Fruit fly (Drosophila melanogaster): ENCODE measurements around the gene Pbp95.

Gene Pbp95

DNA sequence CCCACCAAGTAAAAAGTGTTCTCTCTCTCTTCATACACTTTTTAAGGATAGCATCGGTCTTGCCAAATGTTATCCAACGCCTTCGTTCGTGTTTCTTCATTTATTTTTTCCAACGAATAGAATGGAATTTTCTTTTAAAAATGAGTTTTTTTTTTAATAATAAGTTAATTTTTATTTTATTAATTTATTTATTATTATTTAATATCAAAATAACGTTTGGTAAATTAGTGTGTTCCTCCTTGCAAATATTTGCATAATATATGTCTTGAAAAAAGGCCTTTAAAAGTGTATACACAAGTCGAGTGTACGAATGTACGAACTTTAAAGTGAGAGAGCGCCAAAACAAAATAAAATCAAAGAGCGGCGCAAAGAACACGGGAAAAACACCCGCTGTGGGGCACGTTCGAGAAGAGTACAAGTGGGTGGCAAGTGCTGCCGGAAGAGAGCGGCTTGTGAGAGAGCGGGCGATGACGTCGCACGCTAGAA lies 13.7 kb downstream of the Pbp95 start:
- peak; percentile 71 for TF ChIP-seq CG11617 (GFP tag; optimal IDR thresholded peaks at IDR 0.05)
- peak; percentile 68 for TF ChIP-seq CG7101 (tag; optimal IDR thresholded peaks at IDR 0.05)
- peak; percentile 42 for TF ChIP-seq CG12768 (GFP tag; optimal IDR thresholded peaks at IDR 0.05)
- peak; percentile 13 for TF ChIP-seq bab1 (GFP tag; optimal IDR thresholded peaks at IDR 0.05)
- TF ChIP-seq Clk (GFP tag; optimal IDR thresholded peaks at IDR 0.05) = no peak
- no peak for TF ChIP-seq Mnt (GFP tag; optimal IDR thresholded peaks at IDR 0.05)
- TF ChIP-seq CG14711 (tag; optimal IDR thresholded peaks at IDR 0.05) = no peak
- TF ChIP-seq tj (GFP tag; optimal IDR thresholded peaks at IDR 0.05) = peak; percentile 35
- TF ChIP-seq CG33017 (tag; optimal IDR thresholded peaks at IDR 0.05) = peak; percentile 81
- TF ChIP-seq Crg-1 (GFP tag; optimal IDR thresholded peaks at IDR 0.05) = no peak
- TF ChIP-seq CG7045 (GFP tag; optimal IDR thresholded peaks at IDR 0.05) = peak; percentile 57
- peak; percentile 1 for TF ChIP-seq pad (GFP tag; optimal IDR thresholded peaks at IDR 0.05)

DNA sequence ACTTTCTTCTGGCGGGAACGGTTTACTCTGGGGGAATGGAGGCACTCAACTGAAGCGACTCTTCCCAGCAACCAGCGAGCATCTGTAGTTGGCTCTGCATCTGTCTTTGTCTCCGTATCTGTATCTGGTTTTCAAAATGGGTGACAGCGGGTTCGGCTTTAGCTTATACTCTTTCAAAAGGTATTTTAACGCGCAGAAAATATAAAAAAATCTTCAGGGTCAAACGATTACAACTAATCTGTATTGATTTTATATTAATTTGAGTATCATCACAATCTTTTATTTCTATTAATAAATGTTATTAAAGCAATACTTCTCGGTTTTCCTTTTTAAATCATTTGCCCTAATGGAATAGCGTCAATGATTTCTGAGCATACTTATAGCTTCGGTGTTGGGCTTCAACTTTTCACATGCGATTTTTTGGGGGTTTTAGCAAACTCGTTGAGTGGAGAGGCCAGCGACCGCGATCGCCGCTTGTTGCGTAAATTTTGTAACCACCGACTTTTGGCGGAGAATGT lies 16.0 kb downstream of the Pbp95 start, which contains the start of gene ImpE3:
ImpE3 (minus strand) TSS at position 51 of the 518 bp plus-strand sequence.
- TF ChIP-seq CG14711 (tag; optimal IDR thresholded peaks at IDR 0.05) (no peak), CG12768 (GFP tag; optimal IDR thresholded peaks at IDR 0.05) (no peak), CG7045 (GFP tag; optimal IDR thresholded peaks at IDR 0.05) (no peak), CG11617 (GFP tag; optimal IDR thresholded peaks at IDR 0.05) (no peak), cic (GFP tag; optimal IDR thresholded peaks at IDR 0.05) (no peak), pad (GFP tag; optimal IDR thresholded peaks at IDR 0.05) (no peak), Hr96 (GFP tag; optimal IDR thresholded peaks at IDR 0.05) (no peak), CG33017 (tag; optimal IDR thresholded peaks at IDR 0.05) (no peak), kay (GFP tag; ENCODE audit: borderline replicate concordance) (no peak), Clk (GFP tag; optimal IDR thresholded peaks at IDR 0.05) (no peak), bab1 (GFP tag; optimal IDR thresholded peaks at IDR 0.05) (no peak), CG5204 (GFP tag; optimal IDR thresholded peaks at IDR 0.05) (no peak), CG1620 (GFP tag; optimal IDR thresholded peaks at IDR 0.05) (no peak), CG7101 (tag; optimal IDR thresholded peaks at IDR 0.05) (no peak), ovo (GFP tag; optimal IDR thresholded peaks at IDR 0.05) (no peak), Mnt (GFP tag; optimal IDR thresholded peaks at IDR 0.05) (no peak), toe (GFP tag; optimal IDR thresholded peaks at IDR 0.05) (no peak), Crg-1 (GFP tag; optimal IDR thresholded peaks at IDR 0.05) (no peak)

DNA sequence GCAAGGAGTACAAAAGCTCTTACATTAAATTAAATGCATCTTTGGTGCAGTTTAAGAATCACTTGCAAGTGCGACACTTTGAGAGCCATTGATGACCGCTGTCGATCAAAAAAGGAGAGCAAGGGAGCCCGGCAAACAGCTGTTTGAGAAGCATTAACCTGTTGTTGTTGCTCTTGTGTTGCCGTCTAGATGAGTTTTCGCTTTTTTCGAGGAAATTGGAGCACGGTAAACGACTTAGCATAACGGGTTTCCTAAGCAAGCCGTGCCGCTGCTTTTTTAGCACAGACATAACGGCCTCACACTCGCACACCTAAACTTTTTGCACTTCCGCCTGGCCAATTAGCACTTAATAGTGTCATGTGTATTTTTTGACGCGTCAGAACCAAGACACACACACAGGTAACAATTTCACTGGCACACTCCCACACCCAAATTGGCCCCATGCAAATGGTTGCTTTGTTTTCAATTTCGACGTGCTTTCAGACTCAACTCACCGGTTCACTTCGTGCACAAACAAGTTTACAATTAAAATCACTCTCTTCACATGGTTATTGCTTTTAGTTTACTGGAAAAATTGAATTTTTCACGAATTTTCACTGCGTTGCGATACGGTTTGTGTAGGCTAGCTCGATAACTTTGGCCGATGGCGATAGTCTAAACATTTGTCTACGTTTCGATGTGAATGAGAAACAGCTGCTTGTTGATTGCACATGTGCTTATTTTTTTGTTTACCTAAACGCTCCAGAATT lies 16.7 kb downstream of the Pbp95 start, which contains the start of the genes CG10903 and CG2747:
CG10903 (plus strand) TSS at position 261 of the 749 bp plus-strand sequence.
CG2747 (minus strand) TSS at position 640 of the 749 bp plus-strand sequence.
- peak; percentile 15 for TF ChIP-seq pad (GFP tag; optimal IDR thresholded peaks at IDR 0.05)
- peak; percentile 62 for TF ChIP-seq cic (GFP tag; optimal IDR thresholded peaks at IDR 0.05)
- no peak for TF ChIP-seq Hr96 (GFP tag; optimal IDR thresholded peaks at IDR 0.05)
- TF ChIP-seq CG12768 (GFP tag; optimal IDR thresholded peaks at IDR 0.05) = no peak
- TF ChIP-seq CG5204 (GFP tag; optimal IDR thresholded peaks at IDR 0.05) = no peak
- TF ChIP-seq kay (GFP tag; ENCODE audit: borderline replicate concordance) = peak; percentile 95
- peak; percentile 65 for TF ChIP-seq CG11617 (GFP tag; optimal IDR thresholded peaks at IDR 0.05)
- peak; percentile 2 for TF ChIP-seq CG14711 (tag; optimal IDR thresholded peaks at IDR 0.05)
- peak; percentile 22 for TF ChIP-seq Crg-1 (GFP tag; optimal IDR thresholded peaks at IDR 0.05)
- TF ChIP-seq Clk (GFP tag; optimal IDR thresholded peaks at IDR 0.05) = no peak
- peak; percentile 56 for TF ChIP-seq bab1 (GFP tag; optimal IDR thresholded peaks at IDR 0.05)
- peak; percentile 99 for TF ChIP-seq Mnt (GFP tag; optimal IDR thresholded peaks at IDR 0.05)
- peak; percentile 13 for TF ChIP-seq toe (GFP tag; optimal IDR thresholded peaks at IDR 0.05)
- no peak for TF ChIP-seq CG33017 (tag; optimal IDR thresholded peaks at IDR 0.05)
- TF ChIP-seq tj (GFP tag; optimal IDR thresholded peaks at IDR 0.05) = peak; percentile 60
- peak; percentile 2 for TF ChIP-seq CG1620 (GFP tag; optimal IDR thresholded peaks at IDR 0.05)
- TF ChIP-seq ovo (GFP tag; optimal IDR thresholded peaks at IDR 0.05) = peak; percentile 64

- no peak for TF ChIP-seq cnc (optimal IDR thresholded peaks at IDR 0.05)
- TF ChIP-seq pad (GFP tag; optimal IDR thresholded peaks at IDR 0.05) = peak; percentile 18
- no peak for TF ChIP-seq Clk (GFP tag; optimal IDR thresholded peaks at IDR 0.05)
- TF ChIP-seq CG14711 (tag; optimal IDR thresholded peaks at IDR 0.05) = peak; percentile 53
- TF ChIP-seq CG5204 (GFP tag; optimal IDR thresholded peaks at IDR 0.05) = no peak
- TF ChIP-seq kay (GFP tag; ENCODE audit: borderline replicate concordance) = peak; percentile 98
- peak; percentile 29 for TF ChIP-seq CG33017 (tag; optimal IDR thresholded peaks at IDR 0.05)
- TF ChIP-seq Crg-1 (GFP tag; optimal IDR thresholded peaks at IDR 0.05) = peak; percentile 28
- TF ChIP-seq toe (GFP tag; optimal IDR thresholded peaks at IDR 0.05) = peak; percentile 79
- TF ChIP-seq CG12768 (GFP tag; optimal IDR thresholded peaks at IDR 0.05) = no peak
- peak; percentile 10 for TF ChIP-seq cic (GFP tag; optimal IDR thresholded peaks at IDR 0.05)
- no peak for TF ChIP-seq ovo (GFP tag; optimal IDR thresholded peaks at IDR 0.05)
- TF ChIP-seq bab1 (GFP tag; optimal IDR thresholded peaks at IDR 0.05) = peak; percentile 70
- peak; percentile 33 for TF ChIP-seq CG7101 (tag; optimal IDR thresholded peaks at IDR 0.05)
- no peak for TF ChIP-seq Hr96 (GFP tag; optimal IDR thresholded peaks at IDR 0.05)
- peak; percentile 51 for TF ChIP-seq CG7045 (GFP tag; optimal IDR thresholded peaks at IDR 0.05)
- peak; percentile 63 for TF ChIP-seq CG11617 (GFP tag; optimal IDR thresholded peaks at IDR 0.05)
- TF ChIP-seq tj (GFP tag; optimal IDR thresholded peaks at IDR 0.05) = peak; percentile 64
- peak; percentile 14 for TF ChIP-seq CG1620 (GFP tag; optimal IDR thresholded peaks at IDR 0.05)
- TF ChIP-seq Mnt (GFP tag; optimal IDR thresholded peaks at IDR 0.05) = peak; percentile 62
Observed at dm6 chr3R:8032923-8033478, 19.4 kb downstream of the Pbp95 start, which contains the start of the genes CG11035 and unc-45. Gene CG11035 (minus strand): TSS chr3R:8033009. Gene unc-45 (plus strand): TSS chr3R:8033301.

- TF ChIP-seq CG11617 (GFP tag; optimal IDR thresholded peaks at IDR 0.05) = no peak
- TF ChIP-seq Mnt (GFP tag; optimal IDR thresholded peaks at IDR 0.05) = no peak
- TF ChIP-seq Crg-1 (GFP tag; optimal IDR thresholded peaks at IDR 0.05) = no peak
- TF ChIP-seq CG33017 (tag; optimal IDR thresholded peaks at IDR 0.05) = no peak
- TF ChIP-seq bab1 (GFP tag; optimal IDR thresholded peaks at IDR 0.05) = no peak
- TF ChIP-seq cnc (optimal IDR thresholded peaks at IDR 0.05) = no peak
Observed at dm6 chr3R:8037896-8038295, 24.3 kb downstream of the Pbp95 start.

All from whole organism, adult.